Fruit fly (Drosophila melanogaster): ENCODE results near the gene CG14321.

Gene CG14321

dm6 chr3R:17733261-17733660 is at the start of gene CG14321:
Gene CG14321, plus strand, starts transcription at chr3R:17733598.
- TF ChIP-seq noc (tag; optimal IDR thresholded peaks at IDR 0.05) = no peak

DNA sequence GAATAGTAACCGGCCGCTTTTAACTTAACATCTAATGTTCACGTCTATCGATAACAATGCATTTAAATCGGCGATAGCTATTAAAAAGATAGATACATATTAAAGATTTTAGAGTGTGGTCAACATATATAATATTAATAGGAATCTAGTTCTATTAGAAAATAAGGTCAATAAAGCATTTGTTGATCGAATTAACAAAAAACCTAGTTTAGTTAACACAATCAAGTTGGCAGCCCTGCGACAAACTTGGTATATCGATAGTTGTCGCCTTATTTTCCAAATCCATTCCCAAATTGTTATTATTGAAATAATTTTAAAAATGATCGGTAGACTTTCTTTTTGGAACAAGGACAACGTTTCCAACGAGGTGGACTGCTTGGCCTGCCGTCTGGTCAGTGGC is 48.5 kb upstream of the CG14321 start, which contains the start of the genes CG31251 and CG31360:
Gene CG31251, minus strand, starts transcription at position 62 of the 400 bp plus-strand sequence.
Gene CG31360, plus strand, starts transcription at position 244 of the 400 bp plus-strand sequence.
- TF ChIP-seq noc (tag; optimal IDR thresholded peaks at IDR 0.05) = no peak

DNA sequence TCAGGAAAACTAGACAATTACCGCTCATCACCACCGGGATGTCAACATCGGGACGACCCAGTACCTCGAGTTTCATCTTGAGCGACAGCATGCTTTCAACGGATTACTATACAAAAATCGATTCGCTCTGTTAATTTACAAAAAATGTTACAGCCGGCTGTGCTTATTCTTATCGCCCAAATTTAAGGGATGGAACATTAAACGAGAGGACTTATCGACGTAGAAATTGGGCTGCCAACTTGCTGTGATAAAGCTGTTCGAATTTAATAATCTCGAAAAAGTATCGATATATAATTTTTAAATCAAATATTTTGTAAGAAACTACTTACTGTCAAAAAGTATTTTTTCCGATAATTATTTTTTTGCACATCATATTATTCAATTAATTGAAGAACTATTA is 46.5 kb upstream of the CG14321 start, which contains the start of gene CG31249:
Gene CG31249, minus strand, starts transcription at position 197 of the 400 bp plus-strand sequence.
- no peak for TF ChIP-seq noc (tag; optimal IDR thresholded peaks at IDR 0.05)

DNA sequence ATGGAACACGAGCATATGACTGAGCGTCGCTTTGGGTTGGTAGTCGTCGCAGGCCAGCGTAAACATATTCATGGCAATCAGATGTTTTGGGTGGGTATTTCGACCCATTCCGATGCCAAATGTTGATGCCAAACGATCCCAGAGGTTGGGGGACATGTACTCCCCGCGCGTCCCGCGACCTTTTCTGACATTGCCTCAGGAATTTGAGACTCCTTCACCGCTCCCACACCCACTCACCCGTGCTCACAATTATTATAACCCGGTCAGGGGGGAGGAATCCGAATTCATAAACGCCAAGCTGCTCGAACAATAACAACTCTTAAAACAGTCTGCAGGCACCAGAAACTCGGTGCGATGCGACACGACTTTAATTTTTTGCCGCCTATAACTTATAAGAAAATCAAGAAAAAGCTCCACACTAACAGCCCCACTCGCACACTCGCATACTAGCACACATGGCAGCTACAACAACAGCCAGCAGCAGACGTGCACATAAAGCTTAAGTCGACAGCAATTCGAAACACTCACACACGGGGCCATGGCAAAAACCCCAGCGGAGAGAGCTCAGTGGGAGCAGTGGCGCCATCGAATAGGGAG is 33.4 kb upstream of the CG14321 start:
- no peak for TF ChIP-seq noc (tag; optimal IDR thresholded peaks at IDR 0.05)

DNA sequence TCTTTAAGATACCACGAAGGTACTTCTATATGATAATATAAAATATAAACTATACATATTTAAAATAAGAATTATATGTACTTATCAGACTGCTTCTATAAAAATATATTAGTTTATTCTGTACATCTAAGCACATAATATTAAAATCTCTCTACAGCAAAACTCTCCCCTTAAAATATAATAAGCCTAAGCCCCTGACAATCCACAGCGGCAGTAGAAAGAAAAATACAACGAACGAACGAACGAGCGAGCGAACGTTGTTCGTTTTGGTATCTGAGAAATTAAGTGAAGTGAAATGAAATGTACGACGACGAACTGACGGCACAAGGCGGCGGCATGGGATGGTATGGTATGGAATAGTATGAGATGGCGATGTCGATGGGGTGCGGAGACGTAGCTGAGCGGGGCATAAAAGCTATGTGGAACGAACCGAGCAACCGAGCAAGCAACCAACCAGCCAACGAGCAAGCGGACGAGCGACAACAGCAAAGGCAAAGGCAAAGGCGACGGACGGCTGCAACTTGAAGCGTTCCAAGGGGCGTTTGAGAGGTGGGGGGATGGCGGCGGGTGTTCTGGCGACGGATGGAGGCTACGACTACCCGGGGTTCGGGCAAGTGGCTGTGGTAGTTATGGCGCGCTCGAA is 32.8 kb upstream of the CG14321 start:
- TF ChIP-seq noc (tag; optimal IDR thresholded peaks at IDR 0.05) = peak; percentile 99

DNA sequence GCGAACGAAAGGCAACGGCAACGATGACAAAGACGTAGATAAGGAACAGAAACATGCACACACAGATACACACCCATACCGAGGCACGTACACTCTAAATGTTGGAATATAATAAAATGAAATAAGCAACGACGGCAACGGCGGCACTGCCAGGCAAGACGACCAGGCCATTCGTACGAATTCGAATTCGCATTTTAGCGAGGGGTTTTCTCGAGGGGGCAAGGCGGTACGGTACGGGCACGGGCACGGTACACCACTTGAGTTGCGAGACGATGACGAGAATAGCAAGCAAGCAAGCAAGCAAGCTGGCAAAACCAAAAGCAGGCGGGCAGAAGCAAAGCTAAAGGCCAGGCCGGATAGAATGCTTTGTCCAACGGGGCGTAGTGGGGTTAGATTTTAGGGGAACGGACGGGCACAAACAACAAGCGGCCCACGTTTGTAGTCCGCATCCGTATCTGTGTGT is 32.2 kb upstream of the CG14321 start:
- TF ChIP-seq noc (tag; optimal IDR thresholded peaks at IDR 0.05) = peak; percentile 49

- TF ChIP-seq noc (tag; optimal IDR thresholded peaks at IDR 0.05) = no peak
Measured at dm6 chr3R:17701971-17702845, 31.2 kb upstream of the CG14321 start.

- TF ChIP-seq noc (tag; optimal IDR thresholded peaks at IDR 0.05) = no peak
Measured at dm6 chr3R:17703024-17703690, 30.2 kb upstream of the CG14321 start.

- TF ChIP-seq noc (tag; optimal IDR thresholded peaks at IDR 0.05) = peak; percentile 98
Measured at dm6 chr3R:17703691-17704537, 29.5 kb upstream of the CG14321 start.

DNA sequence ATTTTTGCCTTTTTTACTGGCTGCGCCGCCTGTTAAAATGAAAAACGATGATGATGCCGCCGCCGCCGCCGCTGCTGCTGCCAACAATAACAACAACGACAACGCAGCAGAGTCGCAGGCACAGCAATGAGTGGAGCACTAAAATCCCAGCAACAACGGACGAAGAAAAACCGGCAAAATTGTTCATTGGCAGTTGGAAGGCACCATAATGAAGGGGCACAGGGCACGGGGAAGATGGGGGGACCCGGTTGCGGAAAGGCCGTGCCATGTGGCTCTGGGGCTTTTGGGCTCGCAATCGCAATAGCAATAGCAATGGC is 28.9 kb upstream of the CG14321 start:
- TF ChIP-seq noc (tag; optimal IDR thresholded peaks at IDR 0.05) = no peak

- TF ChIP-seq noc (tag; optimal IDR thresholded peaks at IDR 0.05) = no peak
Measured at dm6 chr3R:17705140-17705539, 28.3 kb upstream of the CG14321 start.

dm6 chr3R:17705899-17706831 is 27.2 kb upstream of the CG14321 start:
- TF ChIP-seq noc (tag; optimal IDR thresholded peaks at IDR 0.05) = no peak

DNA sequence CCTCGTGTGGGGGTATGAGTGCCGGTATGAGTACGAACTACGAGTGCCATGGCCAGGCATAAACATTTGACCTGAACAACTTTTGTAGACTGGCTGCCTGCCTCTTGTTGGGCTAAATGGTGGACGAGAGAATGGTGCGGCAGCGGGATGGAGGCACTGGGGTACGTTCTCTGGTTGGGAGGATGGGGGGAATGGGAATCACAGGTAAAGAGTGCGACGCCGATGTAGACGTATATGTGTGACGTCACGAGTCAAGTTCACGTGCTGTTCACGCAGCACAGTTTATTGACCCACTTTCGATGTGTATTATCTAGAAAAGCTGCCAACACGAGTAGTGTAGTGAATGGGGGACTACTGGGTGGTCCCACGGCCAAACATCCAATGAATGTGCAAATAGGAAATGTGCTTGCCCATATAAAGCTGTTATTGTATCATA is 26.4 kb upstream of the CG14321 start:
- no peak for TF ChIP-seq noc (tag; optimal IDR thresholded peaks at IDR 0.05)

- no peak for TF ChIP-seq noc (tag; optimal IDR thresholded peaks at IDR 0.05)
Measured at dm6 chr3R:17707799-17708198, 25.6 kb upstream of the CG14321 start.
